Worm (Caenorhabditis elegans) whole organism, late embryonic: ENCODE measurements around the gene tpa-1.

ENCODE experiments used
- Y22D7AL.16 ChIP-seq: sonication (generic microtip); optimal IDR thresholded peaks from 2 replicates; lab custom pipeline; 2016; ENCODE audit warnings: missing genetic modification characterization, missing compliant biosample characterization
- ceh-9 ChIP-seq: sonication (generic microtip); optimal IDR thresholded peaks from 2 replicates; lab custom pipeline; 2016; ENCODE audit warnings: mild to moderate bottlenecking, missing genetic modification characterization, inconsistent platforms, missing compliant biosample characterization
- hlh-15 ChIP-seq: sonication (generic microtip); optimal IDR thresholded peaks from 2 replicates; lab custom pipeline; 2016; ENCODE audit warnings: missing genetic modification characterization, missing compliant biosample characterization
- hlh-30 ChIP-seq: sonication (generic microtip); optimal IDR thresholded peaks from 2 replicates; lab custom pipeline; 2017; ENCODE audit warnings: antibody characterized with exemption, missing genetic modification characterization, missing compliant biosample characterization; ENCODE audit not compliant: insufficient read depth
- hlh-8 ChIP-seq: sonication (generic microtip); optimal IDR thresholded peaks from 2 replicates; lab custom pipeline; 2016; ENCODE audit warnings: missing genotype, missing genetic modification characterization, missing compliant biosample characterization
- sox-4 ChIP-seq: sonication (generic microtip); optimal IDR thresholded peaks from 2 replicates; lab custom pipeline; 2017; ENCODE audit warnings: mild to moderate bottlenecking, missing genetic modification characterization, inconsistent platforms, missing compliant biosample characterization

DNA sequence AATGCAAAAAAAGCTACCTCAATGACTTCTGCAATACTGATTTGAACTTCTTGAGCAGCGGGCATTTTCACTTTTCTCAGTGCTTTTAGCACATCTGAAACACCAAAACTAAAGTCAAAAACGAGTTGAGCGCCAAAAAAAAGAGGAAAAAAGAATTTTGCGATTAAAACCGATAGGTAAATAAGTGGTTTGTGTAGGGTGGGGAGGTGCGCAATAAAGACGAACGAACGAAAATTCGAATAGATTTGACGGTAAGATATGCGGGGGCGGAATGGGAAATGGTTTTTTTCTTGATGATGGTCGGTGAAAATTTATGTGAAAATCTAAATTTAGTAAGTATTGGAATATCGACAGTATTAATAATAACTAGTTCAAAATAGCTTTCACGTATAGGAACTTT lies 43.0 kb upstream of the tpa-1 start, which contains the start of gene frm-5.1:
- no peak for TF ChIP-seq hlh-8 (tag; lab: Kevin White, UChicago)
- no peak for TF ChIP-seq hlh-30 (tag; lab: Kevin White, UChicago)
- TF ChIP-seq sox-4: no peak
- no peak for TF ChIP-seq Y22D7AL.16 (tag; lab: Kevin White, UChicago)
- no peak for TF ChIP-seq ceh-9 (tag; lab: Kevin White, UChicago)
- TF ChIP-seq hlh-15: no peak
